Worm (Caenorhabditis elegans) whole organism, early embryonic: ENCODE data around the gene srw-133.

ENCODE experiments used
- B0310.2 ChIP-seq: sonication (generic microtip); optimal IDR thresholded peaks from 2 replicates; lab custom pipeline; 2016; ENCODE audit warnings: mild to moderate bottlenecking, missing genetic modification characterization, missing compliant biosample characterization
- F13C5.2 ChIP-seq: sonication (generic microtip); optimal IDR thresholded peaks from 2 replicates; lab custom pipeline; 2017; ENCODE audit warnings: mild to moderate bottlenecking, missing genetic modification characterization, inconsistent platforms, missing compliant biosample characterization
- aly-1 ChIP-seq: sonication (generic microtip); optimal IDR thresholded peaks from 2 replicates; lab custom pipeline; 2016; ENCODE audit warnings: missing genetic modification characterization, missing compliant biosample characterization
- ama-1 ChIP-seq: fragments of 150-350 bp; optimal IDR thresholded peaks from 2 replicates; lab custom pipeline; 2014
- ceh-13 ChIP-seq: fragments of 200-800 bp; sonication (Bioruptor generic); optimal IDR thresholded peaks from 2 replicates; lab custom pipeline; 2018; ENCODE audit warnings: mild to moderate bottlenecking, missing genetic modification characterization, missing compliant biosample characterization
- ceh-36 ChIP-seq: sonication (generic microtip); optimal IDR thresholded peaks from 2 replicates; lab custom pipeline; 2016; ENCODE audit warnings: missing genetic modification characterization, inconsistent platforms, missing compliant biosample characterization
- ets-7 ChIP-seq: sonication (generic microtip); optimal IDR thresholded peaks from 2 replicates; lab custom pipeline; 2016; ENCODE audit warnings: missing genotype, missing genetic modification characterization, missing compliant biosample characterization
- flt-1 ChIP-seq: fragments of 200-800 bp; sonication (Bioruptor generic); IDR thresholded peaks from 2 replicates; pipeline ENCODE4 v1.3.6; 2022; ENCODE audit warnings: missing genetic modification characterization, missing compliant biosample characterization
- hmbx-1 ChIP-seq: sonication (generic microtip); optimal IDR thresholded peaks from 2 replicates; lab custom pipeline; 2016; ENCODE audit warnings: mild to moderate bottlenecking, missing genetic modification characterization, missing compliant biosample characterization
- hmg-4 ChIP-seq: fragments of 200-800 bp; sonication (Bioruptor generic); optimal IDR thresholded peaks from 2 replicates; lab custom pipeline; 2018; ENCODE audit warnings: mild to moderate bottlenecking, missing genetic modification characterization, missing compliant biosample characterization
- hnd-1 ChIP-seq: sonication (generic microtip); optimal IDR thresholded peaks from 2 replicates; lab custom pipeline; 2016; ENCODE audit warnings: missing genetic modification characterization, missing compliant biosample characterization
- pes-1 ChIP-seq: fragments of 200-800 bp; sonication (Bioruptor generic); IDR thresholded peaks from 2 replicates; pipeline ENCODE4 v1.3.6; 2022; ENCODE audit warnings: missing genetic modification reagents, missing genetic modification characterization, missing compliant biosample characterization
- scrt-1 ChIP-seq: fragments of 200-800 bp; sonication (Bioruptor generic); IDR thresholded peaks from 2 replicates; pipeline ENCODE4 v1.3.6; 2022; ENCODE audit warnings: missing genetic modification characterization, missing compliant biosample characterization
- sea-1 ChIP-seq: fragments of 200-800 bp; sonication (Bioruptor generic); conservative IDR thresholded peaks from 2 replicates; pipeline ENCODE4 v1.3.6; 2022; ENCODE audit warnings: missing genetic modification characterization, missing compliant biosample characterization
- tbx-11 ChIP-seq: fragments of 200-800 bp; sonication (Bioruptor generic); IDR thresholded peaks from 2 replicates; pipeline ENCODE4 v1.3.6; 2022; ENCODE audit warnings: missing genetic modification characterization, missing compliant biosample characterization
- tbx-37 ChIP-seq: fragments of 200-800 bp; sonication (Bioruptor generic); conservative IDR thresholded peaks from 2 replicates; pipeline ENCODE4 v1.3.6; 2022; ENCODE audit warnings: missing genetic modification reagents, missing genetic modification characterization, missing compliant biosample characterization
- tra-4 ChIP-seq: sonication (generic microtip); optimal IDR thresholded peaks from 2 replicates; lab custom pipeline; 2017; ENCODE audit warnings: missing genetic modification characterization, missing compliant biosample characterization

Gene srw-133

DNA sequence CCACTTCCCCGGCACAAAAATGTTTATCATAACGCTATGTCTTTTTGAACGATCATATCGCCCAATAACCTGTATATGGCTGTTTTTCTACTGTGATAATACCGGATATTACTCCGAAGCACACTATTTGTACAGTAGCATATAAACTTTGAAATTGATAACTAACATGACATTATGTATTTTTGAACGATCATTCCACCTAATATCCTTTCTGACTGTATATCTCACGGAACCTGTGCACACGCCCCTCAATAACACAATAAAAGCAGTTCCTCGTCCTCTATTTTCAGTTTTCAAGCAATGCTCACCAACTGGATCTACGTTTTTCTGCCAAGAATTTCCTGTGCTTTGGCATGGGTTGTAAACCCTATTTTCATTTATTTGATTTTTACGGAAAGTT is 13.0 kb downstream of the srw-133 start, which contains the start of gene srj-40:
Gene srj-40, plus strand, starts transcription at position 301 of the 400 bp plus-strand sequence.
- no peak for TF ChIP-seq ets-7 (tag; lab: Kevin White, UChicago)
- no peak for TF ChIP-seq flt-1 (GFP tag; lab: Robert Waterston, UW)
- TF ChIP-seq ceh-36 (tag; lab: Kevin White, UChicago): no peak
- no peak for TF ChIP-seq tbx-37 (GFP tag; lab: Robert Waterston, UW)

ce11 chrV:4094740-4095139 is 19.8 kb downstream of the srw-133 start, which contains the start of gene nhr-181:
Gene nhr-181 (plus strand): TSS chrV:4095040.
- no peak for TF ChIP-seq tbx-11 (GFP tag; lab: Robert Waterston, UW)
- no peak for TF ChIP-seq scrt-1 (GFP tag; lab: Robert Waterston, UW)
- TF ChIP-seq ceh-13: no peak
- TF ChIP-seq B0310.2 (tag; lab: Kevin White, UChicago): no peak
- no peak for TF ChIP-seq ama-1 (lab: Kevin White, UChicago)
- TF ChIP-seq sea-1 (GFP tag; lab: Robert Waterston, UW): no peak
- TF ChIP-seq aly-1 (tag; lab: Kevin White, UChicago): no peak
- no peak for TF ChIP-seq tra-4 (tag; lab: Kevin White, UChicago)
- no peak for TF ChIP-seq flt-1 (GFP tag; lab: Robert Waterston, UW)
- TF ChIP-seq hnd-1: no peak
- no peak for TF ChIP-seq hmbx-1 (tag; lab: Kevin White, UChicago)
- no peak for TF ChIP-seq pes-1 (GFP tag; lab: Robert Waterston, UW)
- TF ChIP-seq hmg-4 (GFP tag; lab: Kevin White, UChicago): no peak
- no peak for TF ChIP-seq F13C5.2
- no peak for TF ChIP-seq tbx-37 (GFP tag; lab: Robert Waterston, UW)
- TF ChIP-seq ceh-36 (tag; lab: Kevin White, UChicago): no peak

- TF ChIP-seq flt-1 (GFP tag; lab: Robert Waterston, UW): no peak
- no peak for TF ChIP-seq ets-7 (tag; lab: Kevin White, UChicago)
- TF ChIP-seq F13C5.2: no peak
These were observed 31.6 kb downstream of the srw-133 start, which contains the start of gene F38H12.5 for ce11 chrV:4082952-4083351. Gene F38H12.5 (minus strand): TSS chrV:4083052.

ce11 chrV:4081283-4081682 is 33.2 kb downstream of the srw-133 start, which contains the start of gene srh-211:
Gene srh-211 (minus strand): TSS chrV:4081383.
- TF ChIP-seq hmg-4 (GFP tag; lab: Kevin White, UChicago): no peak
- no peak for TF ChIP-seq tbx-37 (GFP tag; lab: Robert Waterston, UW)
- no peak for TF ChIP-seq hnd-1
- TF ChIP-seq sea-1 (GFP tag; lab: Robert Waterston, UW): no peak
- no peak for TF ChIP-seq tra-4 (tag; lab: Kevin White, UChicago)

DNA sequence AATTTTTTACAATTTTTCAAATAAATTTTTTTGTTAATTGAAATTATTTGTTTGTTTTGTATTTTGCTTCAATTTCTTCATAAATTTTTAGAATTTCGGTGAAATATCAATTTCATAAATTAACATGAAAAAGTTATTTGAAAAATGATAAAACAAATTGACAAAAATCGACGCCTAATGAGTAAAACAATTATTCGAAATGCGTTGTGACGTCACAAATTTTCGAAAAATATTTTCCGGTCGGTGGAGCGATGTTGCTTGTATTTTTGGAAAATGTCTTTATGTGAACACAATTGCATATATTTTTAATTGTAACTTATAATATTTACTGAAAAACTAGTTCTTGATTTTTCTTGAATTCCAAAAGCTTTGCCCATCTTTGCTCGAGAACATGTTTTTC is 34.0 kb downstream of the srw-133 start:
- TF ChIP-seq hmbx-1 (tag; lab: Kevin White, UChicago) (no peak), pes-1 (GFP tag; lab: Robert Waterston, UW) (no peak), ceh-13 (no peak), F13C5.2 (no peak), tra-4 (tag; lab: Kevin White, UChicago) (no peak), hnd-1 (no peak), ets-7 (tag; lab: Kevin White, UChicago) (no peak)

DNA sequence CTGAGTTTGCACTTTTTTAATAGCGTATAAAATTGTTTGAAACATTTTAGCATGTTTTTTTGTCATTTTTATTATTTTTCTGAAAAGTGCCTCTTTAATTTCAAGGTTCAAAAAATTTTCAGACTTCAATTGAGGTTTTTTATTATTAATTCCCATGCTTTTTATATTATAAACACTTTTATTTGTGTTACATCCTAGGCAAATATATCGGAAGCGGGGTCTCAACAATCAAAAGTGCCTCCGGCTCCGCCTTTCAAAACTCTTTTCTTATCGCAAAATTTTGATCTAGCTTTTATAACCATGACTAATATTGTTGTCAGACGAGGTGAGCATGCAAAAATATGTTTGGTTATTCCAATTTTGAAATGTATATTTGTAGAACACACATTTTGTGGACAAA is 41.1 kb downstream of the srw-133 start, which contains the start of gene otpl-2:
Gene otpl-2, plus strand, starts transcription at position 301 of the 400 bp plus-strand sequence.
- TF ChIP-seq scrt-1 (GFP tag; lab: Robert Waterston, UW) (no peak), hmbx-1 (tag; lab: Kevin White, UChicago) (no peak)
